Worm (Caenorhabditis elegans) whole organism, mixed stage, embryonic: ENCODE measurements around the gene srb-5.

Experiments
- M03D4.4 ChIP-seq: sonication (generic microtip); optimal IDR thresholded peaks from 2 replicates; lab custom pipeline; 2017; ENCODE audit warnings: mild to moderate bottlenecking, missing genetic modification characterization, missing compliant biosample characterization
- bed-3 ChIP-seq: fragments of 200-800 bp; sonication (Bioruptor generic); optimal IDR thresholded peaks from 3 replicates; lab custom pipeline; 2018; ENCODE audit warnings: mild to moderate bottlenecking, missing genetic modification characterization, moderate library complexity, missing compliant biosample characterization
- blmp-1 ChIP-seq: fragments of 150-350 bp; optimal IDR thresholded peaks from 2 replicates; lab custom pipeline; 2014; ENCODE audit warnings: missing biosample characterization, missing genetic modification characterization
- ceh-39 ChIP-seq: fragments of 150-350 bp; optimal IDR thresholded peaks from 2 replicates; lab custom pipeline; 2014; ENCODE audit warnings: missing biosample characterization, missing genetic modification characterization
- ceh-43 ChIP-seq: fragments of 200-800 bp; sonication (Bioruptor generic); optimal IDR thresholded peaks from 2 replicates; lab custom pipeline; 2018; ENCODE audit warnings: mild to moderate bottlenecking, missing genetic modification characterization, moderate library complexity, missing compliant biosample characterization
- ceh-83 ChIP-seq: fragments of 200-800 bp; sonication (Bioruptor generic); optimal IDR thresholded peaks from 2 replicates; lab custom pipeline; 2018; ENCODE audit warnings: mild to moderate bottlenecking, missing genetic modification characterization, missing compliant biosample characterization
- ces-1 ChIP-seq: fragments of 150-350 bp; optimal IDR thresholded peaks from 2 replicates; lab custom pipeline; 2014; ENCODE audit warnings: missing biosample characterization, missing genetic modification reagents, missing genetic modification characterization
- cnd-1 ChIP-seq: fragments of 200-800 bp; sonication (Bioruptor generic); optimal IDR thresholded peaks from 2 replicates; lab custom pipeline; 2018; ENCODE audit warnings: mild to moderate bottlenecking, missing genetic modification characterization, missing compliant biosample characterization
- drap-1 ChIP-seq: fragments of 200-800 bp; sonication (Bioruptor generic); optimal IDR thresholded peaks from 3 replicates; lab custom pipeline; 2018; ENCODE audit warnings: mild to moderate bottlenecking, missing genetic modification characterization, missing compliant biosample characterization
- elt-1 ChIP-seq: sonication (generic microtip); optimal IDR thresholded peaks from 2 replicates; lab custom pipeline; 2017; ENCODE audit warnings: missing genetic modification characterization, mild to moderate bottlenecking, missing compliant biosample characterization, antibody characterized with exemption, moderate library complexity, borderline replicate concordance; ENCODE audit not compliant: insufficient read depth
- elt-3 ChIP-seq: fragments of 150-350 bp; optimal IDR thresholded peaks from 2 replicates; lab custom pipeline; 2014; ENCODE audit warnings: missing biosample characterization, missing genetic modification characterization
- ham-2 ChIP-seq: fragments of 200-800 bp; sonication (Bioruptor generic); optimal IDR thresholded peaks from 2 replicates; lab custom pipeline; 2018; ENCODE audit warnings: mild to moderate bottlenecking, missing genetic modification characterization, missing compliant biosample characterization
- hlh-1 ChIP-seq: fragments of 150-350 bp; optimal IDR thresholded peaks from 2 replicates; lab custom pipeline; 2014; ENCODE audit warnings: missing biosample characterization, missing genetic modification reagents, missing genetic modification characterization
- lin-13 ChIP-seq: fragments of 150-350 bp; optimal IDR thresholded peaks from 2 replicates; lab custom pipeline; 2014; ENCODE audit warnings: missing biosample characterization, missing genetic modification characterization
- lin-32 ChIP-seq: fragments of 200-800 bp; sonication (Bioruptor generic); optimal IDR thresholded peaks from 2 replicates; lab custom pipeline; 2018; ENCODE audit warnings: mild to moderate bottlenecking, missing genetic modification characterization, missing compliant biosample characterization
- lsy-2 ChIP-seq: fragments of 150-350 bp; optimal IDR thresholded peaks from 2 replicates; lab custom pipeline; 2014; ENCODE audit warnings: missing biosample characterization, missing genetic modification characterization
- mep-1 ChIP-seq: fragments of 150-350 bp; optimal IDR thresholded peaks from 2 replicates; lab custom pipeline; 2017; ENCODE audit warnings: missing biosample characterization, missing genetic modification reagents, missing genetic modification characterization, inconsistent platforms
- mls-2 ChIP-seq: sonication (generic microtip); optimal IDR thresholded peaks from 2 replicates; lab custom pipeline; 2016; ENCODE audit warnings: mild to moderate bottlenecking, missing genetic modification characterization, moderate library complexity, missing compliant biosample characterization
- nhr-12 ChIP-seq: fragments of 150-350 bp; optimal IDR thresholded peaks from 2 replicates; lab custom pipeline; 2014; ENCODE audit warnings: missing biosample characterization, missing genetic modification characterization
- nhr-2 ChIP-seq: fragments of 150-350 bp; optimal IDR thresholded peaks from 2 replicates; lab custom pipeline; 2014; ENCODE audit warnings: missing biosample characterization, missing genetic modification characterization
- nhr-237 ChIP-seq: fragments of 150-350 bp; optimal IDR thresholded peaks from 2 replicates; lab custom pipeline; 2014; ENCODE audit warnings: missing biosample characterization, missing genetic modification characterization
- nhr-28 ChIP-seq: fragments of 150-350 bp; optimal IDR thresholded peaks from 2 replicates; lab custom pipeline; 2014; ENCODE audit warnings: missing biosample characterization, missing genetic modification characterization
- pha-4 ChIP-seq: fragments of 150-350 bp; optimal IDR thresholded peaks from 2 replicates; lab custom pipeline; 2018; ENCODE audit warnings: missing biosample characterization, missing genetic modification reagents, missing genetic modification characterization
- sem-2 ChIP-seq: fragments of 200-800 bp; sonication (Bioruptor generic); optimal IDR thresholded peaks from 2 replicates; lab custom pipeline; 2018; ENCODE audit warnings: mild to moderate bottlenecking, missing genetic modification characterization, missing compliant biosample characterization
- snpc-4 ChIP-seq: fragments of 150-350 bp; optimal IDR thresholded peaks from 2 replicates; lab custom pipeline; 2014; ENCODE audit warnings: missing biosample characterization, missing genetic modification characterization
- sptf-1 ChIP-seq: sonication (generic microtip); optimal IDR thresholded peaks from 2 replicates; lab custom pipeline; 2017; ENCODE audit warnings: mild to moderate bottlenecking, missing genetic modification characterization, moderate library complexity, missing compliant biosample characterization
- tbx-8 ChIP-seq: fragments of 200-800 bp; sonication (Bioruptor generic); optimal IDR thresholded peaks from 2 replicates; lab custom pipeline; 2018; ENCODE audit warnings: mild to moderate bottlenecking, missing genetic modification characterization, moderate library complexity, missing compliant biosample characterization
- unc-120 ChIP-seq: sonication (generic microtip); optimal IDR thresholded peaks from 2 replicates; lab custom pipeline; 2017; ENCODE audit warnings: missing genetic modification characterization, missing compliant biosample characterization; ENCODE audit not compliant: poor library complexity, severe bottlenecking
- unc-39 ChIP-seq: fragments of 150-350 bp; optimal IDR thresholded peaks from 2 replicates; lab custom pipeline; 2014; ENCODE audit warnings: missing biosample characterization, missing genetic modification characterization
- unc-62 ChIP-seq: fragments of 150-350 bp; optimal IDR thresholded peaks from 2 replicates; lab custom pipeline; 2014; ENCODE audit warnings: missing biosample characterization, missing genetic modification reagents, missing genetic modification characterization
- zip-8 ChIP-seq: fragments of 150-350 bp; optimal IDR thresholded peaks from 2 replicates; lab custom pipeline; 2014; ENCODE audit warnings: missing biosample characterization, missing genetic modification characterization
- ztf-11 ChIP-seq: fragments of 150-350 bp; optimal IDR thresholded peaks from 2 replicates; lab custom pipeline; 2014; ENCODE audit warnings: missing biosample characterization, missing genetic modification characterization

The srb-5 gene

DNA sequence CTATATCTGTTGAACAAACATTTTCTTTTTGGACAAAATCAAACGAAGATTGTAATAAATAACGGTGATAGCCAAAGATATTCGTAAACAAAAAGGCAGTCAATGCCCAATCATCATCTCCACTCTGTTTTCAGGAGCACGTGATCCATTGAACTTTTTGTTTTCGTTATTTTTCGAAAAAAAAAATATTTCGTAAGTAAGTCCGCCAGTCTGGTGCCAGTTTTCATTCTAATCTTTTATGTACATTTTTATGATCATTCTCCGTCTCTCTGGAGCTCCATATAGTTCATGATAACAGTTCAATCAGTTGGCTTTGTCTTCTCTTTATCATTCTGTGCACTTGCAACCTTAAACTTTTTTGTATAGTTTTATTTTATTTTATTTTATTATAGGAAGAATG is 39.7 kb upstream of the srb-5 start, which contains the start of gene ampd-1:
Gene ampd-1, plus strand, starts transcription at position 393 of the 400 bp plus-strand sequence.
- TF ChIP-seq ceh-43 (GFP tag; lab: Kevin White, UChicago) (no peak), lsy-2 (tag; lab: Kevin White, UChicago) (no peak), elt-3 (tag; lab: Kevin White, UChicago) (no peak), nhr-2 (no peak), hlh-1 (tag; lab: Kevin White, UChicago) (no peak), unc-62 (GFP tag; lab: Kevin White, UChicago) (no peak), unc-39 (tag; lab: Kevin White, UChicago) (no peak), M03D4.4 (no peak), ces-1 (no peak), zip-8 (tag; lab: Kevin White, UChicago) (no peak), mep-1 (no peak), pha-4 (tag; lab: Kevin White, UChicago) (no peak), snpc-4 (tag; lab: Kevin White, UChicago) (no peak), drap-1 (GFP tag; lab: Kevin White, UChicago) (no peak), elt-1 (no peak), bed-3 (no peak), lin-13 (tag; lab: Kevin White, UChicago) (no peak), ztf-11 (no peak), nhr-28 (tag; lab: Kevin White, UChicago) (no peak), unc-120 (tag; lab: Kevin White, UChicago) (no peak)

DNA sequence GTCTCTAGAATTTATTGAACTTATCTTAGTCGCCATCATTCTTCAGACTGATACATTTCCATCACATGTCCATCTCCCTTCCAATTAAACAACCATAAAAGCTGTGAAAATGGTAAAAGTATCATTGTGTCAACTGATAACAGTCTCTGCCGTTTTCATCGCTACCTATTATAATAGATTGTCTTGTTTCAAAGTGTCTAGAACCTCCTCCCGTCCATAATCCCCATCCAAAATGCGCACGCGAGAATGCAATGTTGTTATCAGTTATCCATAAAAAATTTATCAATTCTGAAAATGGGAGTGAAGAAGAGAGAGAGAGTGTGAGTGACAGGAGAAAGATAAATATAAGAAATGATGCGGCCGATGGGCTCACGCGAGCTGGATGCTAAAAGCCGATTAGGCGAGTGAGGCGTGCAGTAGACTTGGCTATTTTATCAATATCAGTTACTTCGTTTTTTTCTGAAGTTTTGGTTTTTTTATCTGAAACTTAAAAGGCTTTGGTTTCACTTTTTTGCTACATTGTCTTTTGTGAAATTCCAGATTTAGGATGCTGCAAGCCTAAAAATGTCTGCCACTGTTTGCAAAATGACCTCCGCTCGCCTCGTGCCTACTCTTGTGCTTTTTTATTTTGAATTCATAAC is 38.9 kb upstream of the srb-5 start:
- TF ChIP-seq blmp-1 (no peak), ceh-43 (GFP tag; lab: Kevin White, UChicago) (no peak), ham-2 (no peak), zip-8 (tag; lab: Kevin White, UChicago) (no peak), lin-32 (GFP tag; lab: Kevin White, UChicago) (no peak), drap-1 (GFP tag; lab: Kevin White, UChicago) (no peak), ceh-83 (GFP tag; lab: Kevin White, UChicago) (no peak), sptf-1 (tag; lab: Kevin White, UChicago) (no peak), mep-1 (no peak), ceh-39 (no peak), ztf-11 (no peak), ces-1 (no peak), unc-120 (tag; lab: Kevin White, UChicago) (no peak), cnd-1 (tag; lab: Kevin White, UChicago) (no peak)

ce11 chrII:5200987-5201582 is 37.9 kb upstream of the srb-5 start:
- TF ChIP-seq elt-3 (tag; lab: Kevin White, UChicago) (no peak), sem-2 (GFP tag; lab: Kevin White, UChicago) (no peak), nhr-28 (tag; lab: Kevin White, UChicago) (no peak), unc-62 (GFP tag; lab: Kevin White, UChicago) (peak; percentile 10), sptf-1 (tag; lab: Kevin White, UChicago) (no peak), bed-3 (no peak), mls-2 (tag; lab: Kevin White, UChicago) (no peak), unc-120 (tag; lab: Kevin White, UChicago) (peak; percentile 58), elt-1 (no peak), drap-1 (GFP tag; lab: Kevin White, UChicago) (no peak), mep-1 (peak; percentile 13)

DNA sequence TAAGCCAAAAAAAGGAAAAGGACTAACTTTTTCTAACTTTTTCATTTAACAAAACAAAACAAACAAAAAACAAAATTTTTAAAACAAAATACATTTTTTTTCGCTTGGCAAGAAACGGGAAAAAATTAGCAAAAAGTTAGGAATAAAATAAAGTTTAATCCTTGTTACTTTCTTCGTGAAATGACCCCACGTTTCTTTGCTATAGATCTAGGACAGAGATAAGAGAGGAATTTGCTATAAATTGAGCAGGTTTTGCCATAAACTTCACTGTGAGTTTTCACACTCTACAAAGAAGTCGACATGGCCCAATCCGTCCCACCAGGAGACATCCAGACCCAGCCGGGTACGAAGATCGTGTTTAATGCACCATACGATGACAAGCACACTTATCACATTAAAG is 36.3 kb upstream of the srb-5 start, which contains the start of gene msp-50:
Gene msp-50, plus strand, starts transcription at position 301 of the 400 bp plus-strand sequence.
- TF ChIP-seq unc-39 (tag; lab: Kevin White, UChicago) = no peak
- no peak for TF ChIP-seq ceh-43 (GFP tag; lab: Kevin White, UChicago)
- no peak for TF ChIP-seq ham-2

DNA sequence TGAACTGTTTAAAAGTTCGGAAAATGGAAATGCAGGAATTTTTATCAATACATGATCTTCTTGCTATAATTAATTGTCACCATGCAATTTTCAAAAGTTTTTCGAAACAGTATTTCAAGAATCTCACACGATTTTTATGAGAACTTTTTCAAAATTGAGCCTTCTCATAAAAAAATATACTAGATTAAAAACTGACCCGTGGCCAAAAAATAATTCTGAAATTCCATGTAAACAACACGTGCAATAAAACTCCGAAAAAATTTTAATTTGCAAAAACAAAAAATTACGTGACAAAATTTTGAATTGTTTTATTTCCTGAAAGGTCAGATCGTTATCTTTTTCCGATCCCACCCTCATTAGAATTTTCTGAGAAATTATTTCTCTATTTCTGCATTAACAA is 32.3 kb upstream of the srb-5 start, which contains the start of gene C34F11.5:
Gene C34F11.5, plus strand, starts transcription at position 301 of the 400 bp plus-strand sequence.
- TF ChIP-seq sptf-1 (tag; lab: Kevin White, UChicago) (no peak), tbx-8 (GFP tag; lab: Kevin White, UChicago) (no peak), nhr-12 (tag; lab: Kevin White, UChicago) (no peak), lsy-2 (tag; lab: Kevin White, UChicago) (no peak), cnd-1 (tag; lab: Kevin White, UChicago) (no peak), zip-8 (tag; lab: Kevin White, UChicago) (no peak), drap-1 (GFP tag; lab: Kevin White, UChicago) (no peak), ztf-11 (no peak), blmp-1 (no peak), hlh-1 (tag; lab: Kevin White, UChicago) (no peak), lin-32 (GFP tag; lab: Kevin White, UChicago) (no peak), mls-2 (tag; lab: Kevin White, UChicago) (no peak), nhr-2 (no peak), pha-4 (tag; lab: Kevin White, UChicago) (no peak), nhr-237 (tag; lab: Kevin White, UChicago) (no peak), unc-120 (tag; lab: Kevin White, UChicago) (no peak), elt-1 (no peak), mep-1 (no peak), nhr-28 (tag; lab: Kevin White, UChicago) (no peak), ham-2 (no peak)
- TF ChIP-seq, all 35 proteins: peak for 0
